Fruit fly (Drosophila melanogaster): ENCODE measurements around the gene Stim.

Gene Stim

dm6 chrX:15969577-15969976 is 29.3 kb upstream of the Stim start:
- TF ChIP-seq ey (GFP tag; optimal IDR thresholded peaks at IDR 0.05), result no peak
- no peak for TF ChIP-seq Vsx2 (GFP tag; optimal IDR thresholded peaks at IDR 0.05; ENCODE audit: partially characterized antibody)
- TF ChIP-seq brk (GFP tag; optimal IDR thresholded peaks at IDR 0.05), result no peak
- no peak for TF ChIP-seq CG9705 (GFP tag; optimal IDR thresholded peaks at IDR 0.05)
- no peak for TF ChIP-seq h (GFP tag; optimal IDR thresholded peaks at IDR 0.05)
- TF ChIP-seq fru (GFP tag; optimal IDR thresholded peaks at IDR 0.05), result no peak

- no peak for TF ChIP-seq pan (optimal IDR thresholded peaks at IDR 0.05)
- TF ChIP-seq GATAd (GFP tag; optimal IDR thresholded peaks at IDR 0.05), result no peak
- TF ChIP-seq usp (GFP tag; optimal IDR thresholded peaks at IDR 0.05), result no peak
These were observed 9.8 kb upstream of the Stim start for dm6 chrX:15950056-15950455.

dm6 chrX:15944735-15945323 is 4.6 kb upstream of the Stim start, which contains the start of gene Rrp47:
TSS of gene Rrp47 (plus strand) at chrX:15944897.
- no peak for TF ChIP-seq br (GFP tag; optimal IDR thresholded peaks at IDR 0.05)
- no peak for TF ChIP-seq Dif (GFP tag; optimal IDR thresholded peaks at IDR 0.05; ENCODE audit: partially characterized antibody)
- TF ChIP-seq Myc (optimal IDR thresholded peaks at IDR 0.05), result no peak
- TF ChIP-seq N (GFP tag; optimal IDR thresholded peaks at IDR 0.05), result peak; percentile 65
- TF ChIP-seq psq (GFP tag; optimal IDR thresholded peaks at IDR 0.05), result no peak
- TF ChIP-seq Sp1 (GFP tag; optimal IDR thresholded peaks at IDR 0.05), result no peak
- peak; percentile 3 for TF ChIP-seq h (GFP tag; optimal IDR thresholded peaks at IDR 0.05)
- TF ChIP-seq CG32264 (GFP tag; optimal IDR thresholded peaks at IDR 0.05), result no peak
- TF ChIP-seq dsf (GFP tag; optimal IDR thresholded peaks at IDR 0.05; ENCODE audit: borderline replicate concordance), result no peak
- no peak for TF ChIP-seq foxo (GFP tag; optimal IDR thresholded peaks at IDR 0.05)
- TF ChIP-seq Vsx2 (GFP tag; optimal IDR thresholded peaks at IDR 0.05; ENCODE audit: partially characterized antibody), result no peak
- TF ChIP-seq ey (GFP tag; optimal IDR thresholded peaks at IDR 0.05), result no peak
- no peak for TF ChIP-seq pan (optimal IDR thresholded peaks at IDR 0.05)

- TF ChIP-seq Hr78 (GFP tag; optimal IDR thresholded peaks at IDR 0.05) (no peak), ey (GFP tag; optimal IDR thresholded peaks at IDR 0.05) (no peak), Sp1 (GFP tag; optimal IDR thresholded peaks at IDR 0.05) (no peak), dsf (GFP tag; optimal IDR thresholded peaks at IDR 0.05; ENCODE audit: borderline replicate concordance) (no peak)
These were observed 1.3 kb upstream of the Stim start for dm6 chrX:15941527-15941926.

dm6 chrX:15940956-15941246 is 650 bp upstream of the Stim start, which contains the start of gene CG8924:
TSS of gene CG8924 (plus strand) at chrX:15941077.
- TF ChIP-seq Dif (GFP tag; optimal IDR thresholded peaks at IDR 0.05; ENCODE audit: partially characterized antibody), result no peak
- TF ChIP-seq HLH106 (tag; optimal IDR thresholded peaks at IDR 0.05), result no peak
- no peak for TF ChIP-seq woc (GFP tag; optimal IDR thresholded peaks at IDR 0.05)
- no peak for TF ChIP-seq Vsx2 (GFP tag; optimal IDR thresholded peaks at IDR 0.05; ENCODE audit: partially characterized antibody)
- no peak for TF ChIP-seq N (GFP tag; optimal IDR thresholded peaks at IDR 0.05)
- no peak for TF ChIP-seq lola (GFP tag; optimal IDR thresholded peaks at IDR 0.05)
- TF ChIP-seq dsf (GFP tag; optimal IDR thresholded peaks at IDR 0.05; ENCODE audit: borderline replicate concordance), result no peak
- no peak for TF ChIP-seq pan (optimal IDR thresholded peaks at IDR 0.05)
- TF ChIP-seq Mio (GFP tag; optimal IDR thresholded peaks at IDR 0.05), result no peak
- no peak for TF ChIP-seq jim (GFP tag; optimal IDR thresholded peaks at IDR 0.05)
- no peak for TF ChIP-seq CG32264 (GFP tag; optimal IDR thresholded peaks at IDR 0.05)

dm6 chrX:15934226-15934547 is 6.1 kb downstream of the Stim start:
- TF ChIP-seq woc (GFP tag; optimal IDR thresholded peaks at IDR 0.05), result peak; percentile 6
- TF ChIP-seq jim (GFP tag; optimal IDR thresholded peaks at IDR 0.05), result no peak

dm6 chrX:15933504-15934225 is 6.6 kb downstream of the Stim start, which contains the start of gene Ranbp16:
TSS of gene Ranbp16 (minus strand) at chrX:15933867.
- peak; percentile 36 for TF ChIP-seq woc (GFP tag; optimal IDR thresholded peaks at IDR 0.05)
- TF ChIP-seq psq (GFP tag; optimal IDR thresholded peaks at IDR 0.05), result no peak
- peak; percentile 79 for TF ChIP-seq Hr78 (GFP tag; optimal IDR thresholded peaks at IDR 0.05)
- peak; percentile 90 for TF ChIP-seq N (GFP tag; optimal IDR thresholded peaks at IDR 0.05)

- TF ChIP-seq Jra (GFP tag; optimal IDR thresholded peaks at IDR 0.05) (no peak), CG32264 (GFP tag; optimal IDR thresholded peaks at IDR 0.05) (no peak), dmrt93B (GFP tag; optimal IDR thresholded peaks at IDR 0.05) (no peak), fru (GFP tag; optimal IDR thresholded peaks at IDR 0.05) (no peak), Sp1 (GFP tag; optimal IDR thresholded peaks at IDR 0.05) (no peak), br (GFP tag; optimal IDR thresholded peaks at IDR 0.05) (no peak), Abd-B (GFP tag; optimal IDR thresholded peaks at IDR 0.05) (no peak), usp (GFP tag; optimal IDR thresholded peaks at IDR 0.05) (no peak)
These were observed 15.4 kb downstream of the Stim start, which contains the start of gene Lcch3 for dm6 chrX:15924805-15925204. TSS of gene Lcch3 (plus strand) at chrX:15925105.
